Worm (Caenorhabditis elegans) whole organism, early embryonic: Measurements from ENCODE around the gene F36H9.5.

ENCODE experiments used
- F13C5.2 ChIP-seq: sonication (generic microtip); optimal IDR thresholded peaks from 2 replicates; lab custom pipeline; 2017; ENCODE audit warnings: mild to moderate bottlenecking, missing genetic modification characterization, inconsistent platforms, missing compliant biosample characterization
- scrt-1 ChIP-seq: fragments of 200-800 bp; sonication (Bioruptor generic); IDR thresholded peaks from 2 replicates; pipeline ENCODE4 v1.3.6; 2022; ENCODE audit warnings: missing genetic modification characterization, missing compliant biosample characterization

DNA sequence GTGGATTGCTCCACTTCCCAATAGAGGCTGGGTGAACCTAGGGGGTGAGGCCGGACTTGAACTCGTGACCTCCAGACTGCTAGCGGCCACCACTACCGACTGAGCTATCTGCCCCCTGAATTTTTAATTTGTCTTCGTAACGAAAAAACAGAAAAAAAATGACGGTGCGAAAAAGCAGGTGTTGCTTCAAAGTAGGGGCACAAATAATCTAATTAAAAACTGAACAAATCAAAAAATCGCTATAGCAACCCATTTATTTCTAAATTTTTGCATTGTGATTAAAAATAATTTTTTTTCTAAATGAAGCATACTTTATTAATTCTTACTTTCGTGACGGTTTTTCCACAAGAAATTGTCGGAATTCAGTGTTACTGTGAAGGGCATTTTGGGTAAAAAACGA, 16.1 kb upstream of the F36H9.5 start, which contains the start of gene F36H9.10:
- TF ChIP-seq F13C5.2 (no peak), scrt-1 (GFP tag; lab: Robert Waterston, UW) (no peak)
